Worm (Caenorhabditis elegans) whole organism, late embryonic: ENCODE data around the gene ced-2.
A peak's percentile ranks its signal among the peaks of the same experiment; 100 is the strongest.

ENCODE experiments used
- C08G9.2 ChIP-seq: sonication (generic microtip); optimal IDR thresholded peaks from 2 replicates; lab custom pipeline; 2016; ENCODE audit warnings: mild to moderate bottlenecking, missing genetic modification characterization, moderate library complexity, missing compliant biosample characterization
- C38D4.7 ChIP-seq: fragments of 200-800 bp; sonication (Bioruptor generic); optimal IDR thresholded peaks from 2 replicates; lab custom pipeline; 2018; ENCODE audit warnings: mild to moderate bottlenecking, missing genetic modification characterization, moderate library complexity, missing compliant biosample characterization
- F13H6.1 ChIP-seq: sonication (generic microtip); optimal IDR thresholded peaks from 2 replicates; lab custom pipeline; 2016; ENCODE audit warnings: missing genetic modification characterization, missing compliant biosample characterization
- K09A11.1 ChIP-seq: sonication (generic microtip); optimal IDR thresholded peaks from 2 replicates; lab custom pipeline; 2017; ENCODE audit warnings: antibody characterized with exemption, mild to moderate bottlenecking, missing genetic modification characterization, missing compliant biosample characterization; ENCODE audit not compliant: insufficient read depth
- ahr-1 ChIP-seq: sonication (generic microtip); optimal IDR thresholded peaks from 2 replicates; lab custom pipeline; 2016; ENCODE audit warnings: missing genetic modification characterization, missing compliant biosample characterization
- ama-1 ChIP-seq: fragments of 150-350 bp; optimal IDR thresholded peaks from 2 replicates; lab custom pipeline; 2014
- ceh-18 ChIP-seq: sonication (generic microtip); optimal IDR thresholded peaks from 2 replicates; lab custom pipeline; 2016; ENCODE audit warnings: missing genetic modification characterization, missing compliant biosample characterization
- ceh-19 ChIP-seq: fragments of 200-800 bp; sonication (Bioruptor generic); optimal IDR thresholded peaks from 2 replicates; lab custom pipeline; 2018; ENCODE audit warnings: mild to moderate bottlenecking, missing genetic modification characterization, missing compliant biosample characterization
- ceh-2 ChIP-seq: sonication (generic microtip); optimal IDR thresholded peaks from 2 replicates; lab custom pipeline; 2016; ENCODE audit warnings: missing genotype, missing genetic modification characterization, missing compliant biosample characterization
- ceh-24 ChIP-seq: sonication (generic microtip); optimal IDR thresholded peaks from 2 replicates; lab custom pipeline; 2016; ENCODE audit warnings: mild to moderate bottlenecking, missing genetic modification characterization, missing compliant biosample characterization
- ceh-30 ChIP-seq: fragments of 150-350 bp; optimal IDR thresholded peaks from 2 replicates; lab custom pipeline; 2014; ENCODE audit warnings: missing biosample characterization, missing genetic modification characterization
- ceh-31 ChIP-seq: sonication (generic microtip); optimal IDR thresholded peaks from 2 replicates; lab custom pipeline; 2016; ENCODE audit warnings: missing genetic modification characterization, missing compliant biosample characterization
- ceh-34 ChIP-seq: sonication (generic microtip); optimal IDR thresholded peaks from 2 replicates; lab custom pipeline; 2016; ENCODE audit warnings: mild to moderate bottlenecking, missing genetic modification characterization, missing compliant biosample characterization
- ceh-45 ChIP-seq: fragments of 200-800 bp; sonication (Bioruptor generic); IDR thresholded peaks from 2 replicates; pipeline ENCODE4 v1.3.6; 2022; ENCODE audit warnings: missing genetic modification reagents, missing genetic modification characterization, missing compliant biosample characterization
- ceh-48 ChIP-seq: sonication (generic microtip); optimal IDR thresholded peaks from 2 replicates; lab custom pipeline; 2016; ENCODE audit warnings: missing genetic modification characterization, inconsistent platforms, missing compliant biosample characterization
- ceh-9 ChIP-seq: sonication (generic microtip); optimal IDR thresholded peaks from 2 replicates; lab custom pipeline; 2016; ENCODE audit warnings: mild to moderate bottlenecking, missing genetic modification characterization, inconsistent platforms, missing compliant biosample characterization
- che-1 ChIP-seq: sonication (generic microtip); optimal IDR thresholded peaks from 2 replicates; lab custom pipeline; 2016; ENCODE audit warnings: mild to moderate bottlenecking, missing genetic modification characterization, missing compliant biosample characterization
- dmd-4 ChIP-seq: sonication (generic microtip); optimal IDR thresholded peaks from 2 replicates; lab custom pipeline; 2016; ENCODE audit warnings: borderline replicate concordance, missing genetic modification characterization, missing compliant biosample characterization
- dve-1 ChIP-seq: sonication (generic microtip); optimal IDR thresholded peaks from 2 replicates; lab custom pipeline; 2017; ENCODE audit warnings: antibody characterized with exemption, mild to moderate bottlenecking, missing genetic modification characterization, missing compliant biosample characterization
- elt-2 ChIP-seq: sonication (generic microtip); optimal IDR thresholded peaks from 2 replicates; lab custom pipeline; 2016; ENCODE audit warnings: missing genetic modification reagents, missing genetic modification characterization, missing compliant biosample characterization
- elt-4 ChIP-seq: sonication (generic microtip); optimal IDR thresholded peaks from 2 replicates; lab custom pipeline; 2016; ENCODE audit warnings: missing genetic modification characterization, missing compliant biosample characterization
- ets-4 ChIP-seq: sonication (generic microtip); optimal IDR thresholded peaks from 2 replicates; lab custom pipeline; 2016; ENCODE audit warnings: missing genetic modification characterization, missing compliant biosample characterization
- eyg-1 ChIP-seq: sonication (generic microtip); optimal IDR thresholded peaks from 2 replicates; lab custom pipeline; 2016; ENCODE audit warnings: missing genotype, missing genetic modification characterization, missing compliant biosample characterization
- fax-1 ChIP-seq: sonication (generic microtip); optimal IDR thresholded peaks from 2 replicates; lab custom pipeline; 2016; ENCODE audit warnings: missing genotype, missing genetic modification characterization, missing compliant biosample characterization
- fkh-10 ChIP-seq: fragments of 150-350 bp; optimal IDR thresholded peaks from 2 replicates; lab custom pipeline; 2014; ENCODE audit warnings: missing biosample characterization, missing genetic modification reagents, missing genetic modification characterization
- fkh-6 ChIP-seq: sonication (generic microtip); optimal IDR thresholded peaks from 2 replicates; lab custom pipeline; 2016; ENCODE audit warnings: missing genetic modification characterization, missing compliant biosample characterization
- gmeb-2 ChIP-seq: sonication (generic microtip); optimal IDR thresholded peaks from 2 replicates; lab custom pipeline; 2016; ENCODE audit warnings: missing genetic modification characterization, inconsistent platforms, missing compliant biosample characterization
- hlh-13 ChIP-seq: fragments of 200-800 bp; sonication (Bioruptor generic); optimal IDR thresholded peaks from 2 replicates; lab custom pipeline; 2018; ENCODE audit warnings: mild to moderate bottlenecking, missing genetic modification characterization, missing compliant biosample characterization
- hlh-30 ChIP-seq: sonication (generic microtip); optimal IDR thresholded peaks from 2 replicates; lab custom pipeline; 2017; ENCODE audit warnings: antibody characterized with exemption, missing genetic modification characterization, missing compliant biosample characterization; ENCODE audit not compliant: insufficient read depth
- lim-6 ChIP-seq: sonication (generic microtip); optimal IDR thresholded peaks from 2 replicates; lab custom pipeline; 2016; ENCODE audit warnings: missing genetic modification characterization, missing compliant biosample characterization
- madf-2 ChIP-seq: sonication (generic microtip); optimal IDR thresholded peaks from 2 replicates; lab custom pipeline; 2017; ENCODE audit warnings: missing genetic modification characterization, missing compliant biosample characterization
- nfya-1 ChIP-seq: sonication (generic microtip); optimal IDR thresholded peaks from 2 replicates; lab custom pipeline; 2017; ENCODE audit warnings: missing genetic modification characterization, mild to moderate bottlenecking, missing compliant biosample characterization, antibody characterized with exemption, moderate library complexity
- nhr-11 ChIP-seq: fragments of 150-350 bp; optimal IDR thresholded peaks from 2 replicates; lab custom pipeline; 2014; ENCODE audit warnings: missing biosample characterization, missing genetic modification characterization
- npax-4 ChIP-seq: sonication (generic microtip); optimal IDR thresholded peaks from 2 replicates; lab custom pipeline; 2016; ENCODE audit warnings: missing genetic modification characterization, missing compliant biosample characterization
- odd-2 ChIP-seq: sonication (generic microtip); optimal IDR thresholded peaks from 2 replicates; lab custom pipeline; 2017; ENCODE audit warnings: antibody characterized with exemption, mild to moderate bottlenecking, missing genetic modification characterization, missing compliant biosample characterization
- pag-3 ChIP-seq: sonication (generic microtip); optimal IDR thresholded peaks from 2 replicates; lab custom pipeline; 2016; ENCODE audit warnings: missing compliant biosample characterization, missing genetic modification characterization, borderline replicate concordance
- pax-1 ChIP-seq: fragments of 150-350 bp; optimal IDR thresholded peaks from 2 replicates; lab custom pipeline; 2014; ENCODE audit warnings: missing biosample characterization, missing genetic modification characterization
- pha-2 ChIP-seq: sonication (generic microtip); optimal IDR thresholded peaks from 2 replicates; lab custom pipeline; 2017; ENCODE audit warnings: mild to moderate bottlenecking, missing genetic modification characterization, missing compliant biosample characterization
- pha-4 ChIP-seq: fragments of 150-350 bp; optimal IDR thresholded peaks from 2 replicates; lab custom pipeline; 2018; ENCODE audit warnings: missing biosample characterization, missing genetic modification reagents, missing genetic modification characterization
- pqm-1 ChIP-seq: sonication (generic microtip); optimal IDR thresholded peaks from 2 replicates; lab custom pipeline; 2016; ENCODE audit warnings: missing genetic modification characterization, missing compliant biosample characterization
- pros-1 ChIP-seq: fragments of 150-350 bp; optimal IDR thresholded peaks from 2 replicates; lab custom pipeline; 2014; ENCODE audit warnings: missing biosample characterization, missing genetic modification reagents, missing genetic modification characterization
- rnt-1 ChIP-seq: sonication (generic microtip); optimal IDR thresholded peaks from 2 replicates; lab custom pipeline; 2016; ENCODE audit warnings: missing genetic modification characterization, missing compliant biosample characterization
- sdc-2 ChIP-seq: sonication (generic microtip); optimal IDR thresholded peaks from 2 replicates; lab custom pipeline; 2016; ENCODE audit warnings: missing genotype, missing genetic modification characterization, missing compliant biosample characterization
- sox-2 ChIP-seq: fragments of 200-800 bp; sonication (Bioruptor generic); IDR thresholded peaks from 2 replicates; pipeline ENCODE4 v1.3.6; 2022; ENCODE audit warnings: missing genetic modification reagents, missing genetic modification characterization, missing compliant biosample characterization
- sox-4 ChIP-seq: sonication (generic microtip); optimal IDR thresholded peaks from 2 replicates; lab custom pipeline; 2017; ENCODE audit warnings: mild to moderate bottlenecking, missing genetic modification characterization, inconsistent platforms, missing compliant biosample characterization
- syd-9 ChIP-seq: sonication (generic microtip); optimal IDR thresholded peaks from 2 replicates; lab custom pipeline; 2016; ENCODE audit warnings: mild to moderate bottlenecking, missing genetic modification characterization, moderate library complexity, missing compliant biosample characterization
- tbx-2 ChIP-seq: sonication (generic microtip); optimal IDR thresholded peaks from 2 replicates; lab custom pipeline; 2016; ENCODE audit warnings: missing genetic modification characterization, missing compliant biosample characterization
- tbx-7 ChIP-seq: sonication (generic microtip); optimal IDR thresholded peaks from 2 replicates; lab custom pipeline; 2016; ENCODE audit warnings: missing genotype, missing genetic modification characterization, missing compliant biosample characterization
- ttx-3 ChIP-seq: sonication (generic microtip); optimal IDR thresholded peaks from 2 replicates; lab custom pipeline; 2016; ENCODE audit warnings: missing genetic modification reagents, missing genetic modification characterization, missing compliant biosample characterization
- unc-3 ChIP-seq, 2 experiments: fragments of 200-800 bp in 1 of 2; sonication (Bioruptor generic) in 1 of 2; sonication (generic microtip) in 1 of 2; conservative IDR thresholded peaks in 1 of 2; optimal IDR thresholded peaks in 1 of 2; 2 replicates each; pipeline versions ENCODE4 v1.3.6 to Lab custom; 2016 to 2022; ENCODE audit warnings: missing compliant biosample characterization in 2 of 2, missing genetic modification characterization in 2 of 2, missing genetic modification reagents in 1 of 2
- unc-55 ChIP-seq: sonication (generic microtip); optimal IDR thresholded peaks from 2 replicates; lab custom pipeline; 2017; ENCODE audit warnings: missing biosample characterization, missing genetic modification reagents, missing genetic modification characterization
- unc-86 ChIP-seq: sonication (generic microtip); optimal IDR thresholded peaks from 2 replicates; lab custom pipeline; 2016; ENCODE audit warnings: missing genetic modification characterization, missing compliant biosample characterization
- zip-5 ChIP-seq: sonication (generic microtip); optimal IDR thresholded peaks from 2 replicates; lab custom pipeline; 2016; ENCODE audit warnings: missing genetic modification characterization, missing compliant biosample characterization

The ced-2 gene

ce11 chrIV:1595802-1596201, 1.3 kb upstream of the ced-2 start, which contains the start of gene npp-8:
Gene npp-8, minus strand, starts transcription at chrIV:1595824.
- TF ChIP-seq rnt-1 (tag; lab: Kevin White, UChicago), result peak; percentile 90
- peak; percentile 73 for TF ChIP-seq gmeb-2 (tag; lab: Kevin White, UChicago)
- TF ChIP-seq sdc-2 (tag; lab: Kevin White, UChicago), result peak; percentile 75
- peak; percentile 27 for TF ChIP-seq ceh-24 (tag; lab: Kevin White, UChicago)
- no peak for TF ChIP-seq eyg-1
- TF ChIP-seq ceh-2, result peak; percentile 87
- peak; percentile 95 for TF ChIP-seq ceh-31
- peak; percentile 64 for TF ChIP-seq zip-5 (tag; lab: Kevin White, UChicago)
- TF ChIP-seq madf-2 (tag; lab: Kevin White, UChicago), result peak; percentile 58
- peak; percentile 34 for TF ChIP-seq npax-4 (tag; lab: Kevin White, UChicago)
- TF ChIP-seq hlh-13 (GFP tag; lab: Kevin White, UChicago), result peak; percentile 55
- no peak for TF ChIP-seq elt-4
- TF ChIP-seq tbx-2 (tag; lab: Kevin White, UChicago), result peak; percentile 93
- peak; percentile 4 for TF ChIP-seq pqm-1 (tag; lab: Kevin White, UChicago)
- peak; percentile 79 for TF ChIP-seq hlh-30 (tag; lab: Kevin White, UChicago)
- peak; percentile 72 for TF ChIP-seq ets-4 (tag; lab: Kevin White, UChicago)
- peak; percentile 92 for TF ChIP-seq elt-2 (tag; lab: Kevin White, UChicago)
- TF ChIP-seq C08G9.2 (tag; lab: Kevin White, UChicago), result peak; percentile 86
- peak; percentile 64 for TF ChIP-seq ceh-30
- TF ChIP-seq ceh-45, result no peak
- peak; percentile 89 for TF ChIP-seq ceh-34 (tag; lab: Kevin White, UChicago)
- TF ChIP-seq fkh-10 (GFP tag; lab: Kevin White, UChicago), result no peak
- TF ChIP-seq unc-55 (GFP tag; lab: Kevin White, UChicago), result no peak
- TF ChIP-seq pag-3, result no peak
- peak; percentile 51 for TF ChIP-seq tbx-7 (tag; lab: Kevin White, UChicago)
- TF ChIP-seq C38D4.7, result peak; percentile 69
- peak; percentile 50 for TF ChIP-seq dve-1 (tag; lab: Kevin White, UChicago)
- peak; percentile 79 for TF ChIP-seq lim-6 (tag; lab: Kevin White, UChicago)
- peak; percentile 80 for TF ChIP-seq sox-4 (tag; lab: Kevin White, UChicago)
- TF ChIP-seq ceh-19, result peak; percentile 88
- TF ChIP-seq pax-1 (tag; lab: Kevin White, UChicago), result no peak
- TF ChIP-seq fax-1, result peak; percentile 83
- TF ChIP-seq che-1 (tag; lab: Kevin White, UChicago), result peak; percentile 74
- peak; percentile 88 for TF ChIP-seq pha-2 (tag; lab: Kevin White, UChicago)
- TF ChIP-seq ceh-18 (tag; lab: Kevin White, UChicago), result peak; percentile 89
- TF ChIP-seq unc-3 (GFP tag; conservative IDR thresholded peaks at IDR 0.05; lab: Robert Waterston, UW), result no peak; the same call in 1 of the 2 replicates
- TF ChIP-seq unc-3 (tag; optimal IDR thresholded peaks at IDR 0.05; lab: Kevin White, UChicago), result peak; percentile 84
- no peak for TF ChIP-seq nhr-11 (tag; lab: Kevin White, UChicago)
- peak; percentile 82 for TF ChIP-seq F13H6.1 (tag; lab: Kevin White, UChicago)
- TF ChIP-seq sox-2 (GFP tag; lab: Robert Waterston, UW), result no peak
- TF ChIP-seq unc-86 (tag; lab: Kevin White, UChicago), result peak; percentile 81
- peak; percentile 82 for TF ChIP-seq fkh-6 (tag; lab: Kevin White, UChicago)
- TF ChIP-seq syd-9 (tag; lab: Kevin White, UChicago), result peak; percentile 86
- TF ChIP-seq pros-1, result no peak
- TF ChIP-seq ceh-48 (tag; lab: Kevin White, UChicago), result peak; percentile 50
- no peak for TF ChIP-seq ama-1 (lab: Kevin White, UChicago)
- TF ChIP-seq ahr-1, result peak; percentile 75
- peak; percentile 66 for TF ChIP-seq K09A11.1 (tag; lab: Kevin White, UChicago)
- TF ChIP-seq odd-2 (tag; lab: Kevin White, UChicago), result no peak
- TF ChIP-seq dmd-4 (tag; lab: Kevin White, UChicago), result peak; percentile 62
- TF ChIP-seq ttx-3 (tag; lab: Kevin White, UChicago), result peak; percentile 81
- peak; percentile 89 for TF ChIP-seq nfya-1 (tag; lab: Kevin White, UChicago)
- no peak for TF ChIP-seq pha-4 (tag; lab: Kevin White, UChicago)
- TF ChIP-seq ceh-9 (tag; lab: Kevin White, UChicago), result peak; percentile 28
